Fruit fly (Drosophila melanogaster) whole organism, wandering third instar larva: Measurements from ENCODE around the gene CG32444.

ENCODE experiments used
- HLH106 ChIP-seq: fragments of 200-800 bp; optimal IDR thresholded peaks from 3 replicates; lab custom pipeline; 2019; ENCODE audit warnings: missing biosample characterization, mild to moderate bottlenecking, missing genetic modification characterization, moderate library complexity
- br ChIP-seq: fragments of 200-800 bp; sonication (Bioruptor generic); optimal IDR thresholded peaks from 2 replicates; lab custom pipeline; 2016; ENCODE audit warnings: missing biosample characterization, missing genetic modification characterization
- brk ChIP-seq: fragments of 200-800 bp; sonication (Bioruptor generic); optimal IDR thresholded peaks from 2 replicates; lab custom pipeline; 2016; ENCODE audit warnings: missing biosample characterization, mild to moderate bottlenecking, missing genetic modification characterization
- dl ChIP-seq, 2 experiments: fragments of 175-275, 200-275 bp in 1 of 2; fragments of 200-275 bp in 1 of 2; sonication (Bioruptor generic); optimal IDR thresholded peaks; lab custom pipeline; 2018; ENCODE audit warnings: mild to moderate bottlenecking in 2 of 2, missing biosample characterization in 2 of 2, missing genetic modification characterization in 2 of 2, moderate library complexity in 2 of 2; ENCODE audit not compliant: partially characterized antibody in 2 of 2, insufficient read depth in 1 of 2
- foxo ChIP-seq, 2 experiments: fragments of 200-800 bp; sonication (Bioruptor generic); optimal IDR thresholded peaks; 2 replicates in 1 of 2; 3 replicates in 1 of 2; lab custom pipeline; 2016 to 2017; ENCODE audit warnings: missing biosample characterization in 2 of 2, missing genetic modification characterization in 2 of 2
- jim ChIP-seq: fragments of 175-275, 200-325 bp; sonication (Bioruptor generic); optimal IDR thresholded peaks from 2 replicates; lab custom pipeline; 2016; ENCODE audit warnings: missing biosample characterization, mild to moderate bottlenecking, missing genetic modification characterization
- pan ChIP-seq: fragments of >200 bp; optimal IDR thresholded peaks from 2 replicates; lab custom pipeline; 2017
- usp ChIP-seq: fragments of >200 bp; optimal IDR thresholded peaks from 2 replicates; lab custom pipeline; 2017; ENCODE audit warnings: missing biosample characterization, missing genetic modification characterization
- woc ChIP-seq: sonication (Bioruptor generic); optimal IDR thresholded peaks from 2 replicates; lab custom pipeline; 2016; ENCODE audit warnings: missing biosample characterization, mild to moderate bottlenecking, missing genetic modification characterization

DNA sequence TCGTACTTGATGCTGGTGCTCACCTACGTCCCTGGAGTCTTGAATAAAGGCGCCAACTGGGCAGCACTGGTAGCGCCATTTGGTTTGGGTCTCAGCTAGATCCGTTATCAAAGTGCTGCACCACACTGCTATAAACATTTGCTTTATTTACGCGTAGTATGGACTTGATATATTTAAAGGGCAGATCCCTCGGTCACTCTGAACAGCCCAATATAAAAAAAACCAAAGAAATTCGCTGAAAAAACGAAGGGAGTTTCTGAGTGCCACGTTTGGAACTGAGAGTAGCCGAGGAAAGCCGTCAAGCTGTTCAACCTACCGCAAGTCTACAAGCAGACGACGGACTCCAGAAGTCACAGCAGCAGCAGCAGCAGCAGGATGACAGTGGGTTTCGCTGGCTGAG lies 4.1 kb downstream of the CG32444 start, which contains the start of gene Atox1:
- no peak for TF ChIP-seq pan (lab: Kevin White, UChicago)
- peak; percentile 7 for TF ChIP-seq jim (GFP tag; lab: Kevin White, UChicago)
- TF ChIP-seq woc (GFP tag; lab: Kevin White, UChicago) = no peak
- TF ChIP-seq usp = no peak
- no peak for TF ChIP-seq foxo (GFP tag; optimal IDR thresholded peaks at IDR 0.05; lab: Kevin White, UChicago)
- TF ChIP-seq br (GFP tag; lab: Kevin White, UChicago) = no peak
- TF ChIP-seq HLH106 = peak; percentile 56
- no peak for TF ChIP-seq brk (GFP tag; lab: Kevin White, UChicago)
- TF ChIP-seq dl (GFP tag; optimal IDR thresholded peaks at IDR 0.05; lab: Kevin White, UChicago; ENCODE audit: insufficient read depth in 1 of 2, partially characterized antibody in 2 of 2) = no peak
